Worm (Caenorhabditis elegans) whole organism, L4 larva: ENCODE measurements around the gene del-10.

Experiments
- egl-27 ChIP-seq: sonication (generic microtip); optimal IDR thresholded peaks from 3 replicates; lab custom pipeline; 2017; ENCODE audit warnings: missing biosample characterization, missing genetic modification reagents, missing genetic modification characterization
- lin-13 ChIP-seq: fragments of 150-350 bp; optimal IDR thresholded peaks from 2 replicates; lab custom pipeline; 2014; ENCODE audit warnings: missing biosample characterization, missing genetic modification reagents, missing genetic modification characterization
- lin-39 ChIP-seq: fragments of 150-350 bp; optimal IDR thresholded peaks from 2 replicates; lab custom pipeline; 2014; ENCODE audit warnings: missing biosample characterization, missing genetic modification reagents, missing genetic modification characterization
- nhr-11 ChIP-seq: fragments of 150-350 bp; optimal IDR thresholded peaks from 2 replicates; lab custom pipeline; 2014; ENCODE audit warnings: missing biosample characterization, missing genetic modification characterization
- nhr-25 ChIP-seq: sonication (generic microtip); optimal IDR thresholded peaks from 2 replicates; lab custom pipeline; 2017; ENCODE audit warnings: missing genetic modification characterization, mild to moderate bottlenecking, missing compliant biosample characterization, antibody characterized with exemption, moderate library complexity, borderline replicate concordance; ENCODE audit not compliant: insufficient read depth
- nhr-48 ChIP-seq: sonication (generic microtip); optimal IDR thresholded peaks from 2 replicates; lab custom pipeline; 2016; ENCODE audit warnings: mild to moderate bottlenecking, missing genetic modification characterization, missing compliant biosample characterization
- nhr-6 ChIP-seq: fragments of 150-350 bp; optimal IDR thresholded peaks from 2 replicates; lab custom pipeline; 2014; ENCODE audit warnings: missing biosample characterization, missing genetic modification characterization
- nhr-76 ChIP-seq: fragments of 150-350 bp; optimal IDR thresholded peaks from 2 replicates; lab custom pipeline; 2014; ENCODE audit warnings: missing biosample characterization, missing genetic modification characterization
- pha-4 ChIP-seq, 2 experiments: fragments of 150-350 bp in 1 of 2; fragments of 200-800 bp in 1 of 2; sonication (Bioruptor generic) in 1 of 2; IDR thresholded peaks in 1 of 2; optimal IDR thresholded peaks in 1 of 2; 2 replicates each; pipeline versions ENCODE4 v1.3.6 to Lab custom; 2014 to 2022; ENCODE audit warnings: missing genetic modification characterization in 2 of 2, missing genetic modification reagents in 2 of 2, missing biosample characterization in 1 of 2, missing compliant biosample characterization in 1 of 2
- spr-1 ChIP-seq: sonication (generic microtip); optimal IDR thresholded peaks from 2 replicates; lab custom pipeline; 2016; ENCODE audit warnings: mild to moderate bottlenecking, missing genetic modification characterization, missing compliant biosample characterization
- tra-1 ChIP-seq: fragments of 200-800 bp; sonication (Bioruptor generic); IDR thresholded peaks from 2 replicates; pipeline ENCODE4 v1.3.6; 2022; ENCODE audit warnings: missing genetic modification reagents, missing genetic modification characterization, missing compliant biosample characterization
- ztf-11 ChIP-seq: fragments of 150-350 bp; optimal IDR thresholded peaks from 2 replicates; lab custom pipeline; 2014; ENCODE audit warnings: missing biosample characterization, missing genetic modification characterization

DNA sequence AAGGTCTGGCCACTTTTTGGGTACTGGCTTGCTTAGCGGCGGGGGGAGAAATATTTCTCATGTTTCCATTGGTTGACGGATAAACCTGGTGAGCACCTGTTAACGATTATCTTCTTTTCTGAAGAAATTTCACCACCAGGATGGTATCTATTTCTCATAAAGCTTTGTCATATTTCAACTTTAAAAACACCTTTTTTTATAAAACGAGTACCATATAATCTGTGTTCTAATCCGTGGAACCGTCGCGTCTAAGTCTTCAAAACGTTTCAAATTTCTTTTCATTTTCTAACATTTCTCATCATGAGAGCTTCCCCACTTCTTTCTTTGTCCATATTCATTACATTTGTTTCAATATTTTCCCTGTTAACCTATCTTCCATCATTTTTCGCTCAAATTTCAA is 55.9 kb downstream of the del-10 start, which contains the start of gene col-75:
- TF ChIP-seq lin-13 (GFP tag; lab: Kevin White, UChicago): no peak
- no peak for TF ChIP-seq egl-27 (tag; lab: Kevin White, UChicago)
- TF ChIP-seq nhr-6 (tag; lab: Kevin White, UChicago): no peak
- no peak for TF ChIP-seq pha-4 (GFP tag; IDR thresholded peaks at IDR 0.05; lab: Robert Waterston, UW)
- TF ChIP-seq pha-4 (tag; optimal IDR thresholded peaks at IDR 0.05; lab: Kevin White, UChicago): no peak
- no peak for TF ChIP-seq spr-1 (tag; lab: Kevin White, UChicago)
- TF ChIP-seq nhr-11 (tag; lab: Kevin White, UChicago): no peak
- no peak for TF ChIP-seq lin-39 (tag; lab: Kevin White, UChicago)
- no peak for TF ChIP-seq nhr-25 (tag; lab: Kevin White, UChicago)
- TF ChIP-seq nhr-76 (tag; lab: Kevin White, UChicago): no peak
- TF ChIP-seq tra-1 (GFP tag; lab: Robert Waterston, UW): no peak
- TF ChIP-seq ztf-11 (tag; lab: Kevin White, UChicago): no peak
- TF ChIP-seq nhr-48 (tag; lab: Kevin White, UChicago): no peak
